Worm (Caenorhabditis elegans) whole organism, L4 larva: ENCODE results near the gene hum-4.

Experiments used
- R02D3.7 ChIP-seq: fragments of 150-350 bp; sonication (generic microtip); optimal IDR thresholded peaks from 3 replicates; lab custom pipeline; 2014; ENCODE audit warnings: missing biosample characterization, missing genetic modification characterization
- ceh-82 ChIP-seq: sonication (generic microtip); optimal IDR thresholded peaks from 2 replicates; lab custom pipeline; 2017; ENCODE audit warnings: missing biosample characterization, missing genetic modification characterization
- lim-7 ChIP-seq: fragments of 200-800 bp; sonication (Bioruptor generic); IDR thresholded peaks from 2 replicates; pipeline ENCODE4 v1.3.6; 2022; ENCODE audit warnings: missing genetic modification characterization, missing compliant biosample characterization
- lin-13 ChIP-seq: fragments of 150-350 bp; optimal IDR thresholded peaks from 2 replicates; lab custom pipeline; 2014; ENCODE audit warnings: missing biosample characterization, missing genetic modification reagents, missing genetic modification characterization
- mxl-3 ChIP-seq: fragments of 200-800 bp; sonication (Bioruptor generic); optimal IDR thresholded peaks from 2 replicates; lab custom pipeline; 2018; ENCODE audit warnings: mild to moderate bottlenecking, missing genetic modification characterization, missing compliant biosample characterization
- nhr-102 ChIP-seq: sonication (generic microtip); optimal IDR thresholded peaks from 2 replicates; lab custom pipeline; 2016; ENCODE audit warnings: mild to moderate bottlenecking, missing genetic modification characterization, moderate library complexity, missing compliant biosample characterization
- nhr-41 ChIP-seq: fragments of 200-800 bp; sonication (Bioruptor generic); IDR thresholded peaks from 2 replicates; pipeline ENCODE4 v1.3.6; 2022; ENCODE audit warnings: missing genetic modification reagents, missing genetic modification characterization, missing compliant biosample characterization
- snpc-4 ChIP-seq: fragments of 150-350 bp; optimal IDR thresholded peaks from 2 replicates; lab custom pipeline; 2014; ENCODE audit warnings: missing biosample characterization, missing genetic modification characterization

DNA sequence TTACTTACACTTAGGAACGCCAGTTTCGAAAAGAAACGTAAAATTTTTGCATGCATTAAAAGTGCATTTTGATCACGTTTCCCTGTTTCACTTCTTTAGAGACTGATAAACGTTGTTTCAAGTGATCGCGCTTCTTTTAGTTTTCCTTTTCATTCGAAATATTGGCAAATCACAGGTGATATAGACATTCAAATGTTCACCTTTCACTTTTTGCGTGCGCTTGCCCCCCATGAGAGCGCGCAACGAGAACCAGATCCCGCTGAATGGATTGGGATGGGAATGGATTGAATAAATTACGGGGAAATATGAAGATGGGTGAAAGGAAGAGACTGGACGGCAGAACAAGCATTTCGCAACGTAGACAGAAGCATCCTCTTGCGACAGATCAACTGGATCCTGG, 28.2 kb upstream of the hum-4 start:
- TF ChIP-seq R02D3.7 (no peak), ceh-82 (tag; lab: Kevin White, UChicago) (no peak), lim-7 (GFP tag; lab: Robert Waterston, UW) (no peak), lin-13 (no peak), mxl-3 (GFP tag; lab: Kevin White, UChicago) (no peak), snpc-4 (no peak), nhr-102 (tag; lab: Kevin White, UChicago) (no peak), nhr-41 (no peak)
